Fruit fly (Drosophila melanogaster) whole organism, pupa: ENCODE data around the gene CG9072.

Experiments
- CG10348 ChIP-seq: fragments of 200-800 bp; sonication (Bioruptor generic); IDR thresholded peaks from 2 replicates; pipeline ENCODE4 v1.3.6; 2022; ENCODE audit warnings: missing biosample characterization, missing genetic modification characterization
- CG12605 ChIP-seq: fragments of 200-800 bp; sonication (Bioruptor generic); IDR thresholded peaks from 2 replicates; pipeline ENCODE4 v1.3.6; 2022; ENCODE audit warnings: missing biosample characterization, missing genetic modification characterization
- CG13204 ChIP-seq: fragments of 200-800 bp; sonication (Bioruptor generic); optimal IDR thresholded peaks from 2 replicates; lab custom pipeline; 2018; ENCODE audit warnings: missing biosample characterization, mild to moderate bottlenecking, missing genetic modification characterization, moderate library complexity
- CG14655 ChIP-seq: fragments of 200-800 bp; sonication (Bioruptor generic); optimal IDR thresholded peaks from 3 replicates; lab custom pipeline; 2017; ENCODE audit warnings: mild to moderate bottlenecking, missing biosample characterization, missing genetic modification reagents, missing genetic modification characterization
- CG15710 ChIP-seq: fragments of 200-800 bp; sonication (Bioruptor generic); optimal IDR thresholded peaks from 2 replicates; lab custom pipeline; 2018; ENCODE audit warnings: missing biosample characterization, mild to moderate bottlenecking, missing genetic modification characterization, moderate library complexity
- CG17806 ChIP-seq: fragments of 200-800 bp; sonication (Bioruptor generic); optimal IDR thresholded peaks from 2 replicates; lab custom pipeline; 2018; ENCODE audit warnings: missing biosample characterization, mild to moderate bottlenecking, missing genetic modification characterization, moderate library complexity
- CG32121 ChIP-seq: fragments of 200-800 bp; sonication (Bioruptor generic); IDR thresholded peaks from 2 replicates; pipeline ENCODE4 v1.3.6; 2022; ENCODE audit warnings: missing biosample characterization, missing genetic modification characterization
- CG34367 ChIP-seq: fragments of 200-800 bp; sonication (Bioruptor generic); optimal IDR thresholded peaks from 2 replicates; lab custom pipeline; 2018; ENCODE audit warnings: missing biosample characterization, mild to moderate bottlenecking, missing genetic modification characterization
- CG4496 ChIP-seq: fragments of 200-800 bp; sonication (Bioruptor generic); IDR thresholded peaks from 3 replicates; pipeline ENCODE4 v1.3.6; 2022; ENCODE audit warnings: missing biosample characterization, missing genetic modification characterization
- CG8159 ChIP-seq: fragments of 200-800 bp; sonication (Bioruptor generic); optimal IDR thresholded peaks from 3 replicates; lab custom pipeline; 2018; ENCODE audit warnings: missing biosample characterization, mild to moderate bottlenecking, missing genetic modification characterization, moderate library complexity
- CG8301 ChIP-seq: fragments of 200-800 bp; sonication (Bioruptor generic); optimal IDR thresholded peaks from 2 replicates; lab custom pipeline; 2018; ENCODE audit warnings: missing biosample characterization, mild to moderate bottlenecking, missing genetic modification characterization
- CG9948 ChIP-seq: fragments of 200-800 bp; sonication (Bioruptor generic); optimal IDR thresholded peaks from 2 replicates; lab custom pipeline; 2018; ENCODE audit warnings: missing biosample characterization, mild to moderate bottlenecking, missing genetic modification characterization, moderate library complexity
- D1 ChIP-seq: fragments of 200-800 bp; sonication (Bioruptor generic); optimal IDR thresholded peaks from 2 replicates; lab custom pipeline; 2018; ENCODE audit warnings: missing biosample characterization, mild to moderate bottlenecking, missing genetic modification characterization, moderate library complexity
- EcR ChIP-seq: fragments of 200-800 bp; sonication (Bioruptor generic); optimal IDR thresholded peaks from 3 replicates; lab custom pipeline; 2019; ENCODE audit warnings: missing biosample characterization, missing genetic modification characterization, mild to moderate bottlenecking, moderate library complexity, missing genetic modification reagents
- Ets98B ChIP-seq: fragments of 200-800 bp; sonication (Bioruptor generic); IDR thresholded peaks from 2 replicates; pipeline ENCODE4 v1.3.6; 2022; ENCODE audit warnings: missing biosample characterization, missing genetic modification characterization
- Pif1A ChIP-seq: fragments of 200-800 bp; sonication (Bioruptor generic); optimal IDR thresholded peaks from 3 replicates; lab custom pipeline; 2016; ENCODE audit warnings: missing biosample characterization, missing genetic modification characterization
- Pif1B ChIP-seq: fragments of 200-800 bp; sonication (Bioruptor generic); optimal IDR thresholded peaks from 3 replicates; lab custom pipeline; 2016; ENCODE audit warnings: missing biosample characterization, missing genetic modification characterization
- Snoo ChIP-seq: fragments of 200-800 bp; sonication (Bioruptor generic); optimal IDR thresholded peaks from 3 replicates; lab custom pipeline; 2017; ENCODE audit warnings: missing biosample characterization, mild to moderate bottlenecking, missing genetic modification characterization, inconsistent platforms
- fd96Ca ChIP-seq: fragments of 200-800 bp; sonication (Bioruptor generic); IDR thresholded peaks from 3 replicates; pipeline ENCODE4 v1.3.6; 2022; ENCODE audit warnings: missing biosample characterization, missing genetic modification characterization
- gl ChIP-seq: fragments of 200-800 bp; sonication (Bioruptor generic); optimal IDR thresholded peaks from 2 replicates; lab custom pipeline; 2018; ENCODE audit warnings: missing biosample characterization, mild to moderate bottlenecking, missing genetic modification characterization
- rn ChIP-seq: fragments of 200-800 bp; sonication (Bioruptor generic); IDR thresholded peaks from 2 replicates; pipeline ENCODE4 v1.3.6; 2022; ENCODE audit warnings: missing biosample characterization, missing genetic modification characterization

The CG9072 gene

DNA sequence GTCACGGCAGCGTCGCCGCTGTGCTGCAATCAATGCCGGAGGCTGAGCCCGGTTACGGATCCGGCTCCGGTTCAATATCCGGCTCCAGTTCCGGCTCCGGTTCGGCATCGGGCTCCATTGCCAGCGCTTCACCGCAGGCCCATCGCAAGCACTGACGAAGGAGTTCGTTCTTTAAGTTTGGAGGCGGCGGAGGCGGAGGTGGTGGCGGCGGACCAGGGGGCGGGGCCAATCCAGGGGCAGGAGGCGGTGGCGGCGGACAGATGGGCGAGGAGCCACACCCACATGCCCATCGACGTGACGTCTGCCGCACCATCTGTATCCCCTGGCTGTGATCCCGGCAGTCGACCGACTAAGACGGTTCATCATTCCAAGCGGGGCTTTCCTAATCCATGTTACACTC lies 16.0 kb upstream of the CG9072 start:
- TF ChIP-seq CG17806 (tag; lab: Kevin White, UChicago) (no peak), CG14655 (no peak), CG15710 (tag; lab: Kevin White, UChicago) (no peak), Snoo (no peak)

- TF ChIP-seq CG13204 (GFP tag; lab: Kevin White, UChicago) (no peak), CG10348 (GFP tag; lab: Robert Waterston, UW) (no peak), EcR (GFP tag; lab: Kevin White, UChicago) (no peak), CG8301 (tag; lab: Kevin White, UChicago) (no peak), CG15710 (tag; lab: Kevin White, UChicago) (no peak), CG32121 (GFP tag; lab: Robert Waterston, UW) (no peak), CG12605 (GFP tag; lab: Robert Waterston, UW) (no peak), rn (GFP tag; lab: Robert Waterston, UW) (no peak), CG17806 (tag; lab: Kevin White, UChicago) (no peak), CG4496 (GFP tag; lab: Robert Waterston, UW) (no peak), Ets98B (GFP tag; lab: Robert Waterston, UW) (no peak), CG34367 (tag; lab: Kevin White, UChicago) (no peak), Pif1A (no peak), Snoo (no peak), CG8159 (tag; lab: Kevin White, UChicago) (no peak), CG14655 (no peak), CG9948 (tag; lab: Kevin White, UChicago) (no peak), Pif1B (GFP tag; lab: Kevin White, UChicago) (no peak), D1 (tag; lab: Kevin White, UChicago) (no peak), fd96Ca (GFP tag; lab: Robert Waterston, UW) (no peak)
Observed at dm6 chrX:15091159-15091558, 4.7 kb downstream of the CG9072 start.

DNA sequence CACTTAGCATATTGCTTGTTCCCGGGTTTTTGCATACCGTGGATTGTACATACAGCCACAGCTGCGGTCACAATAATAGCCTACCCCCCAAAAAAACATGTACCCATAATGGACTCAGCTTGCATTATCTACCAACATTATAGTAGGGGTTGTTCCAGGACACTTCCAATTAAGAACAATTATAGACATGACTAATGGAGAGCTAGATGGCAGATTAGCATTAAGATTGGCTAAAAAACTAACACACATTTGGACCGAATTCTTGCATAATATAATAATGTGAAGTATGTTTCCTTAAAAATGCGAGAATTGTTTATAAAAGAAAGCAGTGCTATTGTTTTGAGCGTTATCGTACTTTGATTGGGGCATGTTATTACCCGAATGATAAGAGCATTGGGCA lies 5.5 kb downstream of the CG9072 start:
- TF ChIP-seq CG8159 (tag; lab: Kevin White, UChicago), result peak; percentile 44
- no peak for TF ChIP-seq Snoo

DNA sequence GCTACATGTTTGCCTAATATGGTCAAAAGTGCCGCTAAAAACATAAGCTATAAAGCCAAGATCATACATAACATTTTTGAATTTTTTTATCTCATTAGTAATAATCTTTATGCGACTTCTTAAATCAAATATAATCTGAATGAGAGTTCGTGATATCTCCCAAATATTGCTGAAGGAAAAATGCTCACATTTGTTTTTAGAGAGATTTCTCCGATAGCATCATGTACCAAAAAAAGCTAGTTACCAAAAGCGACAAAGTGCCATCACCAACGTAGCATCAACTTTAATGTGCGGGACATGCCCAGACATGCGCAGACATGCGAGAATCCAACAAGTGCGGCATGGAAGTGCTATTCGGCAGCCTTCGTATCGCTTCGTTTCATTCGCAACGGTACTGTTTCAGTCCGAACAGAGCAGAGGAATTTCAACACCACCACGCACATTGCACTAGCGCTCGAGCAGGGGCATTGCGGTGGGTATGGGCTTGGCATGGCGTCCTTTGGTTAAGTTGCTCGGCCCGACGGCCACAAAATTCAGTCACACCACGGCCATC lies 6.6 kb downstream of the CG9072 start, which contains the start of gene Rab3-GEF:
TSS of gene Rab3-GEF (plus strand) at position 537 of the 553 bp plus-strand sequence.
- TF ChIP-seq CG12605 (GFP tag; lab: Robert Waterston, UW), result peak; percentile 76; the same call in 1 of the 2 replicates
- TF ChIP-seq CG9948 (tag; lab: Kevin White, UChicago), result no peak

- TF ChIP-seq CG4496 (GFP tag; lab: Robert Waterston, UW) (peak; percentile 62; the same call in 2 of the 3 replicates), CG34367 (tag; lab: Kevin White, UChicago) (peak; percentile 40), EcR (GFP tag; lab: Kevin White, UChicago) (no peak), Pif1A (peak; percentile 37), CG32121 (GFP tag; lab: Robert Waterston, UW) (peak; percentile 49), CG9948 (tag; lab: Kevin White, UChicago) (peak; percentile 55), CG13204 (GFP tag; lab: Kevin White, UChicago) (no peak), CG15710 (tag; lab: Kevin White, UChicago) (peak; percentile 67), D1 (tag; lab: Kevin White, UChicago) (no peak), Snoo (peak; percentile 41), fd96Ca (GFP tag; lab: Robert Waterston, UW) (no peak), CG12605 (GFP tag; lab: Robert Waterston, UW) (no peak), CG8159 (tag; lab: Kevin White, UChicago) (peak; percentile 68), CG10348 (GFP tag; lab: Robert Waterston, UW) (no peak), rn (GFP tag; lab: Robert Waterston, UW) (peak; percentile 32; the same call in 1 of the 2 replicates), CG14655 (peak; percentile 52), CG17806 (tag; lab: Kevin White, UChicago) (peak; percentile 55), CG8301 (tag; lab: Kevin White, UChicago) (peak; percentile 3), Ets98B (GFP tag; lab: Robert Waterston, UW) (peak; percentile 60), gl (no peak), Pif1B (GFP tag; lab: Kevin White, UChicago) (peak; percentile 31)
Observed at dm6 chrX:15085777-15086510, 9.9 kb downstream of the CG9072 start, which contains the start of the genes CG15027 and Dbct. TSS of gene CG15027 (minus strand) at chrX:15085827. TSS of gene Dbct (plus strand) at chrX:15086125.

- TF ChIP-seq CG10348 (GFP tag; lab: Robert Waterston, UW), result peak; percentile 62
- no peak for TF ChIP-seq CG12605 (GFP tag; lab: Robert Waterston, UW)
- no peak for TF ChIP-seq rn (GFP tag; lab: Robert Waterston, UW)
- peak; percentile 13 for TF ChIP-seq CG13204 (GFP tag; lab: Kevin White, UChicago)
- peak; percentile 66 for TF ChIP-seq CG8301 (tag; lab: Kevin White, UChicago)
- TF ChIP-seq CG9948 (tag; lab: Kevin White, UChicago), result peak; percentile 72
- TF ChIP-seq Pif1A, result peak; percentile 74
- TF ChIP-seq Ets98B (GFP tag; lab: Robert Waterston, UW), result peak; percentile 38
- peak; percentile 58 for TF ChIP-seq Pif1B (GFP tag; lab: Kevin White, UChicago)
- TF ChIP-seq CG14655, result peak; percentile 82
- peak; percentile 21; the same call in 1 of the 3 replicates for TF ChIP-seq CG4496 (GFP tag; lab: Robert Waterston, UW)
- TF ChIP-seq CG32121 (GFP tag; lab: Robert Waterston, UW), result peak; percentile 31; the same call in 1 of the 2 replicates
- TF ChIP-seq CG8159 (tag; lab: Kevin White, UChicago), result peak; percentile 80
- TF ChIP-seq CG34367 (tag; lab: Kevin White, UChicago), result peak; percentile 58
- TF ChIP-seq CG15710 (tag; lab: Kevin White, UChicago), result peak; percentile 78
- TF ChIP-seq EcR (GFP tag; lab: Kevin White, UChicago), result no peak
- peak; percentile 22 for TF ChIP-seq D1 (tag; lab: Kevin White, UChicago)
- peak; percentile 63; the same call in 2 of the 3 replicates for TF ChIP-seq fd96Ca (GFP tag; lab: Robert Waterston, UW)
- TF ChIP-seq gl, result peak; percentile 15
- TF ChIP-seq CG17806 (tag; lab: Kevin White, UChicago), result peak; percentile 57
- peak; percentile 61 for TF ChIP-seq Snoo
Observed at dm6 chrX:15084580-15085138, 11.2 kb downstream of the CG9072 start, which contains the start of gene Cox17. TSS of gene Cox17 (minus strand) at chrX:15084699.
